Worm (Caenorhabditis elegans): ENCODE data around the gene srv-1.

DNA sequence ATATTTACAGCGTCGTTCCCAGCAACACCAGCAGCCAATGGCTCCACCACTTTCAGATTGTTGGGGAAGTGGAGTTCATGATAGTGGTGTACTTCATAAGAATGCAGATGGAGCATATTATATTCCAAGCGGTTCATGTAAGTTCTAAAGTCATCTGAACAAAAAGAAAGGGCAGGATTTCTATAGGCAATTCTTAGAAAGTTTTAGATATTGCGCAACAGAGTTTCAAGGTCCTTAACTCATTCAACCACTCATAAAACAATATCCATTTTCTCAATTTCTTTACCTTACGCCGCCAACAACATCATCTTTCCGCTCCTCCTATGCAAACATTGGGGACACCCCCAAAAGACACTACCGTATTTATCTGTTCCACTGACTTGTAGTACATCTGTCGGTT lies 18.9 kb upstream of the srv-1 start:
- TF ChIP-seq bed-1 (GFP tag; IDR thresholded peaks at IDR 0.05) (no peak), tbx-9 (tag; optimal IDR thresholded peaks at IDR 0.05; ENCODE audit: borderline replicate concordance) (no peak), nhr-90 (tag; optimal IDR thresholded peaks at IDR 0.05) (no peak), F33H1.4 (GFP tag; IDR thresholded peaks at IDR 0.05) (no peak), F49E8.2 (tag; optimal IDR thresholded peaks at IDR 0.05; ENCODE audit: insufficient read depth) (no peak)

All from whole organism, young adult.